Worm (Caenorhabditis elegans) whole organism, L3 larva: ENCODE measurements around the gene ZK1307.7.

Experiments
- ZK546.5 ChIP-seq: sonication (generic microtip); optimal IDR thresholded peaks from 2 replicates; lab custom pipeline; 2017; ENCODE audit warnings: missing biosample characterization, missing genetic modification characterization
- ama-1 ChIP-seq: fragments of 150-350 bp; optimal IDR thresholded peaks from 2 replicates; lab custom pipeline; 2018
- ceh-16 ChIP-seq: sonication (generic microtip); optimal IDR thresholded peaks from 2 replicates; lab custom pipeline; 2017; ENCODE audit warnings: missing biosample characterization, missing genetic modification characterization
- ceh-28 ChIP-seq: fragments of 150-350 bp; optimal IDR thresholded peaks from 2 replicates; lab custom pipeline; 2014; ENCODE audit warnings: missing biosample characterization, missing genetic modification reagents, missing genetic modification characterization
- ceh-82 ChIP-seq: fragments of 150-350 bp; optimal IDR thresholded peaks from 2 replicates; lab custom pipeline; 2014; ENCODE audit warnings: missing biosample characterization, missing genetic modification characterization
- ceh-9 ChIP-seq: sonication (generic microtip); optimal IDR thresholded peaks from 2 replicates; lab custom pipeline; 2018; ENCODE audit warnings: missing biosample characterization, missing genetic modification characterization
- daf-12 ChIP-seq: fragments of 150-350 bp; optimal IDR thresholded peaks from 2 replicates; lab custom pipeline; 2014; ENCODE audit warnings: missing biosample characterization, missing genetic modification reagents, missing genetic modification characterization
- egl-27 ChIP-seq: sonication (generic microtip); optimal IDR thresholded peaks from 4 replicates; lab custom pipeline; 2017; ENCODE audit warnings: missing biosample characterization, missing genetic modification reagents, missing genetic modification characterization
- elt-1 ChIP-seq: fragments of 150-350 bp; optimal IDR thresholded peaks from 2 replicates; lab custom pipeline; 2014; ENCODE audit warnings: missing biosample characterization, missing genetic modification characterization
- elt-2 ChIP-seq: sonication (generic microtip); optimal IDR thresholded peaks from 2 replicates; lab custom pipeline; 2016; ENCODE audit warnings: missing genetic modification reagents, mild to moderate bottlenecking, missing genetic modification characterization, missing compliant biosample characterization
- eor-1 ChIP-seq, 2 experiments: fragments of 150-350 bp; optimal IDR thresholded peaks; 2 replicates each; lab custom pipeline; 2014 to 2018; ENCODE audit warnings: missing biosample characterization in 2 of 2, missing genetic modification characterization in 2 of 2
- fkh-10 ChIP-seq: sonication (generic microtip); optimal IDR thresholded peaks from 2 replicates; lab custom pipeline; 2017; ENCODE audit warnings: missing biosample characterization, missing genetic modification reagents, missing genetic modification characterization
- fkh-2 ChIP-seq: fragments of 150-350 bp; optimal IDR thresholded peaks from 2 replicates; lab custom pipeline; 2014; ENCODE audit warnings: missing biosample characterization, missing genetic modification reagents, missing genetic modification characterization
- fos-1 ChIP-seq: fragments of 150-350 bp; optimal IDR thresholded peaks from 2 replicates; lab custom pipeline; 2014; ENCODE audit warnings: missing biosample characterization, missing genetic modification characterization
- hmg-11 ChIP-seq: sonication (generic microtip); optimal IDR thresholded peaks from 2 replicates; lab custom pipeline; 2016; ENCODE audit warnings: missing genetic modification characterization, missing compliant biosample characterization
- jun-1 ChIP-seq: fragments of 150-350 bp; optimal IDR thresholded peaks from 2 replicates; lab custom pipeline; 2014; ENCODE audit warnings: missing biosample characterization, missing genetic modification reagents, missing genetic modification characterization
- lin-15B ChIP-seq: fragments of 150-350 bp; optimal IDR thresholded peaks from 2 replicates; lab custom pipeline; 2014; ENCODE audit warnings: missing biosample characterization, missing genetic modification characterization
- lin-39 ChIP-seq: fragments of 150-350 bp; optimal IDR thresholded peaks from 2 replicates; lab custom pipeline; 2018; ENCODE audit warnings: missing biosample characterization, missing genetic modification reagents, missing genetic modification characterization
- mdl-1 ChIP-seq: fragments of 150-350 bp; optimal IDR thresholded peaks from 2 replicates; lab custom pipeline; 2014; ENCODE audit warnings: missing biosample characterization, missing genetic modification characterization
- mml-1 ChIP-seq: fragments of 150-350 bp; sonication (generic microtip); optimal IDR thresholded peaks from 3 replicates; lab custom pipeline; 2014; ENCODE audit warnings: missing biosample characterization, missing genetic modification characterization
- nhr-11 ChIP-seq: fragments of 150-350 bp; optimal IDR thresholded peaks from 2 replicates; lab custom pipeline; 2014; ENCODE audit warnings: missing biosample characterization, missing genetic modification characterization
- nhr-23 ChIP-seq: fragments of 150-350 bp; optimal IDR thresholded peaks from 2 replicates; lab custom pipeline; 2014; ENCODE audit warnings: missing biosample characterization, missing genetic modification reagents, missing genetic modification characterization
- nhr-25 ChIP-seq: sonication (generic microtip); optimal IDR thresholded peaks from 2 replicates; lab custom pipeline; 2017; ENCODE audit warnings: missing biosample characterization, missing genetic modification characterization
- nhr-43 ChIP-seq: sonication (generic microtip); optimal IDR thresholded peaks from 2 replicates; lab custom pipeline; 2016; ENCODE audit warnings: mild to moderate bottlenecking, missing genetic modification characterization, missing compliant biosample characterization; ENCODE audit not compliant: poor library complexity, severe bottlenecking
- nhr-67 ChIP-seq: fragments of 150-350 bp; optimal IDR thresholded peaks from 2 replicates; lab custom pipeline; 2014; ENCODE audit warnings: missing biosample characterization, missing genetic modification characterization
- nhr-76 ChIP-seq: fragments of 150-350 bp; sonication (generic microtip); optimal IDR thresholded peaks from 5 replicates; lab custom pipeline; 2014; ENCODE audit warnings: missing biosample characterization, missing genetic modification characterization
- nhr-77 ChIP-seq: fragments of 150-350 bp; optimal IDR thresholded peaks from 2 replicates; lab custom pipeline; 2014; ENCODE audit warnings: missing biosample characterization, missing genetic modification characterization
- pha-4 ChIP-seq: fragments of 150-350 bp; optimal IDR thresholded peaks from 2 replicates; lab custom pipeline; 2014; ENCODE audit warnings: missing biosample characterization, missing genetic modification reagents, missing genetic modification characterization
- pqm-1 ChIP-seq: fragments of 150-350 bp; optimal IDR thresholded peaks from 2 replicates; lab custom pipeline; 2017; ENCODE audit warnings: missing biosample characterization, missing genetic modification characterization, inconsistent platforms
- sea-2 ChIP-seq: fragments of 150-350 bp; sonication (generic microtip); optimal IDR thresholded peaks from 4 replicates; lab custom pipeline; 2014; ENCODE audit warnings: missing biosample characterization, missing genetic modification reagents, missing genetic modification characterization
- skn-1 ChIP-seq: fragments of 150-350 bp; optimal IDR thresholded peaks from 2 replicates; lab custom pipeline; 2014; ENCODE audit warnings: missing biosample characterization, missing genetic modification characterization
- unc-39 ChIP-seq: sonication (generic microtip); optimal IDR thresholded peaks from 4 replicates; lab custom pipeline; 2017; ENCODE audit warnings: missing biosample characterization, missing genetic modification characterization
- unc-62 ChIP-seq: fragments of 150-350 bp; sonication (generic microtip); optimal IDR thresholded peaks from 4 replicates; lab custom pipeline; 2014; ENCODE audit warnings: missing biosample characterization, missing genetic modification reagents, missing genetic modification characterization
- zag-1 ChIP-seq: fragments of 150-350 bp; optimal IDR thresholded peaks from 2 replicates; lab custom pipeline; 2014; ENCODE audit warnings: missing biosample characterization, missing genetic modification characterization
- ztf-11 ChIP-seq: fragments of 150-350 bp; optimal IDR thresholded peaks from 2 replicates; lab custom pipeline; 2014; ENCODE audit warnings: missing biosample characterization, missing genetic modification characterization

The ZK1307.7 gene

DNA sequence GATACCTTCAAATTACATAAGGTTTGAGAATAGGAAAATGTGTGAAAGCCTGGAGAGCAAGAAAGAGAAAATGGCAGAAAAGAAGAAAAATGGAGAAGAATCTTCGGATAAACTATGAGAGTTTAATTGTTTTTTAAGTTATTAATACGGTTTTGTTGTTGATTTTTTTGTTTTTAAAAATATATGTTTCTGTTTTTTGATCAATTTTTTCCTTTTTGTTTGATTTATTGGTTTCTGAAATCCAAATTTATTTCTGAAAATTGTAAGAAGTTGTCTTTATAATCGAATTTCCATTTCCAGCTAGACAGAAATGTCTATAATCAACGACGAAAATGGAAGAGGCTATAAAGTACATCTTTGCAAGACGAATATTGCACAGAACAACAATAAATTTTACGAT, 43.7 kb upstream of the ZK1307.7 start, which contains the start of gene parp-2:
Gene parp-2, plus strand, starts transcription at position 301 of the 400 bp plus-strand sequence.
- TF ChIP-seq egl-27 (tag; lab: Kevin White, UChicago) (no peak), fos-1 (tag; lab: Kevin White, UChicago) (no peak), skn-1 (tag; lab: Kevin White, UChicago) (no peak), nhr-76 (tag; lab: Kevin White, UChicago) (no peak), hmg-11 (tag; lab: Kevin White, UChicago) (no peak), elt-2 (no peak)

DNA sequence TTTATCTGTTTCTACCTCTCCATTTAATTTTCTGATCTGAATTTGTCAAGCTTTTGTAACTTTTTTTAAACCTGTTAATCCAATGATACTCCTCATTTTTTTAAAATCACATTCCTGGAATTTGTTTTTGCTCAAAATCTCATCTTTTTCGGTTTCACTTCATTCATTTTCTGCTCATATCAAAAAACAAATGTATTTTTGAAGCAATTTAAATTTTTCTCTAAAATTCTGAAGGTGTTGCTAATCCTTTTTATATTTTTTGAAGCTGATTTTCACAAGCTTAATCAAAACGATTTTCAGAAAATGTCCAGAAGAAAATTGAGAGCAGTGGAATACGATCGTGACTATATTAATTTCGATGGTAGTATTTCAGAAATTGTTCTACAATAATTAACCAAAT, 41.5 kb upstream of the ZK1307.7 start, which contains the start of gene E02H1.5:
Gene E02H1.5, plus strand, starts transcription at position 301 of the 400 bp plus-strand sequence.
- no peak for TF ChIP-seq ceh-82 (tag; lab: Kevin White, UChicago)
- no peak for TF ChIP-seq nhr-76 (tag; lab: Kevin White, UChicago)
- no peak for TF ChIP-seq fkh-2 (tag; lab: Kevin White, UChicago)
- TF ChIP-seq egl-27 (tag; lab: Kevin White, UChicago) = no peak
- no peak for TF ChIP-seq sea-2 (GFP tag; lab: Kevin White, UChicago)
- TF ChIP-seq ceh-9 = no peak
- no peak for TF ChIP-seq hmg-11 (tag; lab: Kevin White, UChicago)
- TF ChIP-seq nhr-67 (tag; lab: Kevin White, UChicago) = no peak
- TF ChIP-seq elt-2 = no peak
- TF ChIP-seq fkh-10 (GFP tag; lab: Kevin White, UChicago) = no peak
- TF ChIP-seq lin-39 (tag; lab: Kevin White, UChicago) = no peak
- no peak for TF ChIP-seq ceh-28 (tag; lab: Kevin White, UChicago)
- no peak for TF ChIP-seq mml-1 (tag; lab: Kevin White, UChicago)

DNA sequence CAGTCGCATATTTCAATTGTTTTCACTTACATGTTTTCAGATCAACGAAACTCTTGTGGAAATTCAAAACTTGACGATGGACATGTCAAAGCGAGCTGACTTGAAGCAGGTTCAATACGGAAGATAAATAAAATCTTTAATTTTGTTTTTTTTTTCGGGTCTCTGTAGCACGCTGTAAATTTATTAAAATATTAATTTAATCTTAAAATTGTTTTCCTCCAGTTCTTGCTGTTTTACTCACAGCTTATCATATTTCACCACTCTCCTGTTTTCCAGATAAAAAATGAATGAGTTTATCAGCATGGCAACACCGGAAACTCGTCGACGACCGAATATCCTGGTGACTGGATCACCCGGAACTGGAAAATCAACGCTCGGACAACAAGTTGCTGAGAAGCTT, 40.0 kb upstream of the ZK1307.7 start, which contains the start of gene E02H1.6:
Gene E02H1.6, plus strand, starts transcription at position 301 of the 400 bp plus-strand sequence.
- no peak for TF ChIP-seq ceh-82 (tag; lab: Kevin White, UChicago)
- TF ChIP-seq unc-39 = no peak
- no peak for TF ChIP-seq ceh-16 (tag; lab: Kevin White, UChicago)
- no peak for TF ChIP-seq unc-62 (GFP tag; lab: Kevin White, UChicago)
- TF ChIP-seq mml-1 (tag; lab: Kevin White, UChicago) = no peak
- no peak for TF ChIP-seq elt-1 (tag; lab: Kevin White, UChicago)
- TF ChIP-seq nhr-43 (tag; lab: Kevin White, UChicago) = no peak
- no peak for TF ChIP-seq fkh-2 (tag; lab: Kevin White, UChicago)
- TF ChIP-seq daf-12 (tag; lab: Kevin White, UChicago) = no peak
- no peak for TF ChIP-seq nhr-23 (tag; lab: Kevin White, UChicago)
- no peak for TF ChIP-seq ceh-28 (tag; lab: Kevin White, UChicago)

DNA sequence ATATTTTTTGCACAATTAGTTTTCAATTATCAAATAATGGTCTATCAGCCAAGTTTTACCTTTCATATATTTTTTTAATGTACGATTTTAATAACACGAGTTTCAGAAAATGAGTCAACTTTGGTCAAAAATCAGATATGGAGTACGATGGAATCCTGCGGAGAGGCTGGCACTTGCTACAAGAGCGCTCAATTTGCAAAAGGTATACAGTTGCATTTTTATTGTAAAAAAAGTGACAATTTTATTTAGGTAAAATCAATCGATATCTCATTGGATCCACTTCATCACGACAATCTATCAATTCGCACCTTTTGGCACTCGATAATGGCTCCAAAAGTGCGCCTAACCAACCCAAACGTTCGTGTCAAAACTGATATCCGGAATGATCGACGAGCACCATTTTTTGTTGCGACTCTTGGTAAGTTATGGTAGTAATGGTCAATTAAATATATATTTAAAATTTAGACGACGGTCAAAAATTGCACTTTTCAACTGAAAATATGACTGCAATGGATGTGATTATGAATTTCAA, 38.8 kb upstream of the ZK1307.7 start, which contains the start of gene mrpl-53:
Gene mrpl-53, plus strand, starts transcription at position 107 of the 532 bp plus-strand sequence.
- TF ChIP-seq unc-62 (GFP tag; lab: Kevin White, UChicago) = no peak
- peak; percentile 16 for TF ChIP-seq nhr-23 (tag; lab: Kevin White, UChicago)

DNA sequence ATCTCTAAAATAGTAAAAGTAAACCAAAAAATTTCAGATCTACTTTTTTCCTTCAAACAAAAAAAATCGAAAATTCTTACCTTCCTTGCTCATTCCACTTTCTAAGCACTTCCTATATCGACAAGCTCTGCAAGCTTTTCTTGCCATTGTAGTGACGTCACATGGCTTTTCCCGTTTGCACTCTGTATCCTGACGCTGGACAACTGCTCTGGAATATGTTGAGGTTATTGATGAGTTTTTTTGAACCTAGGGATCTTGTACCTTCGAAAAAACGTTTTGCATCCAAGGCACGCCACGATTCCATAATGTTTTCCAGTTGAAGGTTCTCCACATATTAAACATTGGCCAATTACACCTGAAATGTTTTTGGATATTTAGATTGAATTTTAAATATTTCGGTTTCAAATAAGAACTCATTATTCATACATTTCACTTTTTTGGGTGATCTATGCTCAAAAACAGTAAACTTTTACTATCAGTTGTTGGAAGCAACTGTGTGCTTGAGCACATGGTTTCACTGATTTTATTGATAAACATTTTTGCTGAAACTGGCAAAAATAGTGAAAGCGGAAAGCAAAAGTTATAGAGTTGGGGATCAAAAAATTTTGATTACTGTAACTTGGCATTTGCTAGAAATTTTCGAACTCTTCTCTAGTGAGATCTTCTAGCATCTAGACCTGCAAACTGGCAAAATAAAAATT, 36.2 kb upstream of the ZK1307.7 start:
- TF ChIP-seq nhr-43 (tag; lab: Kevin White, UChicago) = peak; percentile 0
- TF ChIP-seq pha-4 = peak; percentile 48
- no peak for TF ChIP-seq skn-1 (tag; lab: Kevin White, UChicago)
- peak; percentile 37 for TF ChIP-seq elt-2
- peak; percentile 66 for TF ChIP-seq ama-1 (lab: Kevin White, UChicago)
- TF ChIP-seq ZK546.5 (tag; lab: Kevin White, UChicago) = no peak
- TF ChIP-seq nhr-25 (tag; lab: Kevin White, UChicago) = no peak
- peak; percentile 91 for TF ChIP-seq pqm-1 (tag; lab: Kevin White, UChicago)
- TF ChIP-seq, all 47 proteins: peak for 5

DNA sequence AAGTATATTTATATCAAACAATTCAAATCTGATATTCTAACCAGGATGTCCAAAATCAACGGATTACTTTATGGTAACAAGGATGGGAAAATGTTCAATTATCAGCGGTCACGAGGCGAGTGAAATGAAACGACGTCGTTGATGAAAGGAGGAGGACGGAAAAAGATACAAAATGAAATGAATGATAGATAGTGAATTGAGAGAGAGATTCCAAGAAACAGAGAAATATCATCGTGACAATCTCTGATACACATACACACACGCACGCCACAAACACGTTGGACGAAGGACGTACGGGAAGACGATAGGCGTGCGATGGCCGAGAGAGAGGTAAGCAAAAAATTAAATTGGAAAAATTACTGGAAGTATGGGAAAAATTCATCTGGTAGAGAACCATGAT, 35.3 kb upstream of the ZK1307.7 start:
- TF ChIP-seq skn-1 (tag; lab: Kevin White, UChicago) (peak; percentile 2), nhr-25 (tag; lab: Kevin White, UChicago) (peak; percentile 91), ztf-11 (no peak), egl-27 (tag; lab: Kevin White, UChicago) (no peak), nhr-11 (tag; lab: Kevin White, UChicago) (peak; percentile 71), eor-1 (tag; optimal IDR thresholded peaks at IDR 0.05; lab: Kevin White, UChicago) (no peak), fkh-2 (tag; lab: Kevin White, UChicago) (no peak), nhr-67 (tag; lab: Kevin White, UChicago) (no peak), fkh-10 (GFP tag; lab: Kevin White, UChicago) (no peak), pha-4 (peak; percentile 28), nhr-76 (tag; lab: Kevin White, UChicago) (no peak), lin-15B (tag; lab: Kevin White, UChicago) (no peak), ceh-28 (tag; lab: Kevin White, UChicago) (peak; percentile 24), fos-1 (tag; lab: Kevin White, UChicago) (no peak), pqm-1 (tag; lab: Kevin White, UChicago) (peak; percentile 71), lin-39 (tag; lab: Kevin White, UChicago) (no peak), nhr-77 (tag; lab: Kevin White, UChicago) (no peak), hmg-11 (tag; lab: Kevin White, UChicago) (no peak), ceh-9 (no peak), mdl-1 (tag; lab: Kevin White, UChicago) (peak; percentile 91), jun-1 (tag; lab: Kevin White, UChicago) (peak; percentile 70), ceh-16 (tag; lab: Kevin White, UChicago) (no peak), zag-1 (tag; lab: Kevin White, UChicago) (no peak), daf-12 (tag; lab: Kevin White, UChicago) (no peak), nhr-23 (tag; lab: Kevin White, UChicago) (peak; percentile 91), unc-62 (GFP tag; lab: Kevin White, UChicago) (peak; percentile 30), ama-1 (lab: Kevin White, UChicago) (peak; percentile 81)
